Fruit fly (Drosophila melanogaster) Kc167 (cell line): Measurements from ENCODE around the gene CG9626.

ENCODE experiments used
- Myc ChIP-seq: fragments of >200 bp; optimal IDR thresholded peaks from 2 replicates; lab custom pipeline; 2017; ENCODE audit warnings: missing external identifiers
- Sin3A ChIP-seq: fragments of >200 bp; optimal IDR thresholded peaks from 2 replicates; lab custom pipeline; 2018; ENCODE audit warnings: missing external identifiers
- h ChIP-seq: fragments of >200 bp; optimal IDR thresholded peaks from 3 replicates; lab custom pipeline; 2018; ENCODE audit warnings: missing external identifiers
- insv ChIP-seq: fragments of >200 bp; optimal IDR thresholded peaks from 3 replicates; lab custom pipeline; 2018; ENCODE audit warnings: missing external identifiers
- psq ChIP-seq: fragments of >200 bp; optimal IDR thresholded peaks from 2 replicates; lab custom pipeline; 2017; ENCODE audit warnings: missing external identifiers
- ttk ChIP-seq: sonication (Bioruptor generic); optimal IDR thresholded peaks from 2 replicates; lab custom pipeline; 2017; ENCODE audit warnings: missing external identifiers

DNA sequence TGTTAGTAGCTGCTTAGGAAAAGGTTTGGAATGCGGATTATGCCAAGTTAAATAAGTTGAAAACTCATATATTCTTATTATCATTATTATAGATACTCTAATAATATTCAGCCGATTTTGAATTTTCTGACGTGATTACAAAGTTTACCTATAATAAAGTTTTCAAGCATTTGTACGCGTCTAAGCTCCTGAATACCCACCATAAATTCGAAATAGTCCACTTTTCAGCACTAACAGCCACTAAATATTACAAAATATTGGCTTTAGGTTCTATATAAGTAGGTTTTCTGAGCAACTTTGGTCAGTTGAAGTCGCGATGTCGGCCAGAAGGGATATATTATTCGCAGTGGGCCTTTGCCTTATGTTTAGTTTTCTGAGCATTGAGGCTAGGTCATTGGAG lies 23.2 kb upstream of the CG9626 start, which contains the start of gene CG7443:
- TF ChIP-seq psq (lab: Kevin White, UChicago), result no peak
- no peak for TF ChIP-seq insv (lab: Kevin White, UChicago)
- no peak for TF ChIP-seq Sin3A
- no peak for TF ChIP-seq h
- no peak for TF ChIP-seq Myc (lab: Kevin White, UChicago)
- no peak for TF ChIP-seq ttk (lab: Kevin White, UChicago)
